Worm (Caenorhabditis elegans): ENCODE data around the gene gpr-2.
"Not testable (repeated sequence)": the region's sequence is repeated elsewhere in the genome, so short reads cannot be mapped to it uniquely, and the experiment has no call there.

gpr-2 gene

DNA sequence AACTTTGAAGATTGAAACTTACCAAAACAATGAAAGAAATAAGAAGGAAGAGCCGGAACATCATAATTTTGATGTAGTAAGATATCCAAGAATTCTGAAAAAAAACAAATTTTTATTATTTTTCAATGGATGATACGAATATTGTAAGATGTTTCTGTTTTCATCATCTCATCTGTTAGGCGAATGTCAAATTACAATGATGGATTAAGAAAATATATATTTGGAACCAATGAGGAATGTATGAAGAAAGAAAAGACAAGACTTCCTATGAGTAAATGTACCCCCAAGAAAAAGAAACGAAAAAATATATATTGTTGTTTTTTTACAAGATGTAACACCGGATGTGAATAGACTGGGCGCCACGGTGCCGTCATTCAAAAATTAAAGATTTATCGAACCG lies 33.3 kb upstream of the gpr-2 start, which contains the start of gene T26G10.5:
Gene T26G10.5, minus strand, starts transcription at position 101 of the 400 bp plus-strand sequence.
- TF ChIP-seq lin-11 (tag; optimal IDR thresholded peaks at IDR 0.05) (no peak), eyg-1 (tag; optimal IDR thresholded peaks at IDR 0.05) (no peak), ceh-14 (tag; optimal IDR thresholded peaks at IDR 0.05) (no peak), nhr-11 (tag; optimal IDR thresholded peaks at IDR 0.05) (no peak), ceh-48 (tag; optimal IDR thresholded peaks at IDR 0.05) (no peak), ceh-18 (tag; optimal IDR thresholded peaks at IDR 0.05) (no peak), che-1 (tag; optimal IDR thresholded peaks at IDR 0.05) (no peak), ref-2 (tag; optimal IDR thresholded peaks at IDR 0.05) (no peak), tbx-2 (tag; optimal IDR thresholded peaks at IDR 0.05) (no peak), unc-42 (tag; optimal IDR thresholded peaks at IDR 0.05) (no peak), C08G9.2 (tag; optimal IDR thresholded peaks at IDR 0.05) (no peak), T23F11.4 (GFP tag; optimal IDR thresholded peaks at IDR 0.05) (no peak), F13H6.1 (tag; optimal IDR thresholded peaks at IDR 0.05) (no peak), K09A11.1 (tag; optimal IDR thresholded peaks at IDR 0.05; ENCODE audit: insufficient read depth) (no peak), unc-55 (GFP tag; optimal IDR thresholded peaks at IDR 0.05) (no peak)

ce11 chrIII:9420231-9420630 lies 27.3 kb upstream of the gpr-2 start, which contains the start of gene T26G10.4:
T26G10.4 (plus strand) TSS chrIII:9420531.
- TF ChIP-seq zip-5, elt-2, ceh-14 (tag; optimal IDR thresholded peaks at IDR 0.05): not testable (repeated sequence)

DNA sequence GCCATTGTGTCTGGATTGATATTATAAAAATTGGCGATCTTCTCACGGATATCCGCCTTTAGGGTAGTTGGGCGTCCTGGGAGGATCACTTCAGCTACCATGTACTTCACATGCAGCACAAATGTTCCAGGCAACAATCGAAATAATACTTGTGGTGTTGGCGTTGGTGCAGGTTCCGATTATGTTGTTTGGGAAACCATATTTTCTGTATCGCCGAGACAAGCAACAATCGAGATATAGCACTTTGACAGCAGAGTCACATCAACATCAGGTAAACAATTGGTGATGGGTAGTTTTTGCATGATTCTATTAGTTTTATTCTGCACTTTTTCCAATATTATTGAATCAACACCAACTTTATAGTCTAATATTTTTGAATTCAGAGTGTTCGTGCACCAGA lies 20.4 kb upstream of the gpr-2 start, which contains the start of gene T26G10.3:
Gene T26G10.3, minus strand, starts transcription at position 101 of the 400 bp plus-strand sequence.
- TF ChIP-seq hlh-13 (GFP tag; optimal IDR thresholded peaks at IDR 0.05) = no peak
- no peak for TF ChIP-seq tbx-7 (tag; optimal IDR thresholded peaks at IDR 0.05)
- TF ChIP-seq ceh-14 (tag; optimal IDR thresholded peaks at IDR 0.05) = no peak
- no peak for TF ChIP-seq hlh-15 (tag; optimal IDR thresholded peaks at IDR 0.05)
- no peak for TF ChIP-seq hlh-6 (tag; optimal IDR thresholded peaks at IDR 0.05)
- TF ChIP-seq elt-4 (tag; optimal IDR thresholded peaks at IDR 0.05) = no peak
- no peak for TF ChIP-seq sdc-2 (tag; optimal IDR thresholded peaks at IDR 0.05)
- no peak for TF ChIP-seq T23F11.4 (GFP tag; optimal IDR thresholded peaks at IDR 0.05)
- no peak for TF ChIP-seq ztf-16 (tag; optimal IDR thresholded peaks at IDR 0.05)
- TF ChIP-seq nfya-1 (tag; optimal IDR thresholded peaks at IDR 0.05) = no peak
- no peak for TF ChIP-seq ceh-18 (tag; optimal IDR thresholded peaks at IDR 0.05)
- no peak for TF ChIP-seq zip-5 (tag; optimal IDR thresholded peaks at IDR 0.05)
- no peak for TF ChIP-seq pha-2 (tag; optimal IDR thresholded peaks at IDR 0.05)
- no peak for TF ChIP-seq ceh-22 (tag; optimal IDR thresholded peaks at IDR 0.05)
- TF ChIP-seq ahr-1 (tag; optimal IDR thresholded peaks at IDR 0.05) = no peak
- no peak for TF ChIP-seq tbx-2 (tag; optimal IDR thresholded peaks at IDR 0.05)

- peak; percentile 49 for TF ChIP-seq ceh-31 (tag; optimal IDR thresholded peaks at IDR 0.05)
Measured at ce11 chrIII:9408304-9408703, 15.3 kb upstream of the gpr-2 start.

- no peak for TF ChIP-seq ahr-1 (tag; optimal IDR thresholded peaks at IDR 0.05)
- peak; percentile 9 for TF ChIP-seq unc-42 (tag; optimal IDR thresholded peaks at IDR 0.05)
- no peak for TF ChIP-seq dmd-4 (tag; optimal IDR thresholded peaks at IDR 0.05; ENCODE audit: borderline replicate concordance)
- peak; percentile 13 for TF ChIP-seq nfya-1 (tag; optimal IDR thresholded peaks at IDR 0.05)
- peak; percentile 4 for TF ChIP-seq ceh-31 (tag; optimal IDR thresholded peaks at IDR 0.05)
- no peak for TF ChIP-seq npax-4 (tag; optimal IDR thresholded peaks at IDR 0.05)
- no peak for TF ChIP-seq pat-9 (tag; optimal IDR thresholded peaks at IDR 0.05)
- TF ChIP-seq pqm-1 (tag; optimal IDR thresholded peaks at IDR 0.05) = no peak
- peak; percentile 20 for TF ChIP-seq elt-2 (tag; optimal IDR thresholded peaks at IDR 0.05)
Measured at ce11 chrIII:9406600-9406999, 13.6 kb upstream of the gpr-2 start, which contains the start of gene T26G10.1. T26G10.1 (minus strand) TSS chrIII:9406641.
